Worm (Caenorhabditis elegans) whole organism, L4/young adult: ENCODE measurements around the gene clec-164.

Experiments
- W03F9.2 ChIP-seq: fragments of 150-350 bp; optimal IDR thresholded peaks from 2 replicates; lab custom pipeline; 2014; ENCODE audit warnings: missing biosample characterization, missing genetic modification characterization
- him-1 ChIP-seq: sonication (generic microtip); optimal IDR thresholded peaks from 2 replicates; lab custom pipeline; 2016; ENCODE audit warnings: missing genotype, missing genetic modification reagents, missing genetic modification characterization, missing compliant biosample characterization

DNA sequence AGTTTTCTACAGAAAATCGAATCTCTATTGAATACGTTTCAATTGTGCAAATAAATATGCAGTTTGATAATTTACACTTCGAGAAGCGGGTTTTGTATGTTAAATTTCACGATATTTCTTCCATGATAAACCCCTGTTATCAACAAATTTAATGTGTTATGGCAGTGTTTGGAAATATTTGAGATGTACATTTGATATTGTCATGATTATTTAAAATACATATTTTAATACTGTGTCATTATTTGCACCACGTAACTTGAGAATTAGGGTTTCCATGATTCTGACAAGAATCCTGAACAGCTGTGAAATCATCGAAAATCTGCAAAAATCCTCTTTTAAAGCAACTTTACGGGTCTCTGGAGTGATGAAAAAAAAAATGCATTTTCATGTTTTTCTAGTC is 46.0 kb upstream of the clec-164 start, which contains the start of gene K11H12.11:
- TF ChIP-seq W03F9.2 (tag; lab: Kevin White, UChicago) (no peak), him-1 (tag; lab: Kevin White, UChicago) (no peak)
